Worm (Caenorhabditis elegans) whole organism, L1 larva: Measurements from ENCODE around the gene rpb-6.

Experiments
- nhr-12 ChIP-seq: sonication (generic microtip); optimal IDR thresholded peaks from 2 replicates; lab custom pipeline; 2017; ENCODE audit warnings: missing biosample characterization, missing genetic modification characterization
- ztf-11 ChIP-seq, 2 experiments: sonication (generic microtip); optimal IDR thresholded peaks; 2 replicates each; lab custom pipeline; 2016 to 2017; ENCODE audit warnings: missing genetic modification characterization in 2 of 2, missing biosample characterization in 1 of 2, missing compliant biosample characterization in 1 of 2

DNA sequence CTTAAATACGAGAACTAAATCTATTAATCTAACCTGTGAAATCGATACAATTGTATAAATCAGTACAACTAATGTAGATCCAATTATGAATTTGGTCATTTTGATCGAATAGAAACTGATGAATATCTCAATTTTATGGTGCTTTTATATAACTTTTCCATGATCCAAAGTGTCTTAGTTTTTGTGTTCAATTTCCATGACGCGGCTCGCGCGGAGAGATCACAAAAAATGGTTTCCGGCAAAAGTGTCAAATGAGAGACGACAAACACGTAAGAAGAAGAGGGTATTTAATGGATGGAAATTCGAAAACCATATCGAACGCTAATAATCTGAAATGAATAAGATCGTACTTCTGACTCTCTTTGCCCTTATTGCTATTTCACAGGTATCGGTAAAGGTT lies 14.6 kb upstream of the rpb-6 start, which contains the start of the genes C06A1.6 and C06A1.7:
- TF ChIP-seq nhr-12 (tag; lab: Kevin White, UChicago) (no peak), ztf-11 (tag; optimal IDR thresholded peaks at IDR 0.05; lab: Kevin White, UChicago) (no peak)
